Fruit fly (Drosophila melanogaster) whole organism, embryonic: ENCODE measurements around the gene CG10809.

ENCODE experiments used
- Bgb ChIP-seq: fragments of 200-800 bp; sonication (Bioruptor generic); IDR thresholded peaks from 2 replicates; pipeline ENCODE4 v1.3.6; 2022; ENCODE audit warnings: missing biosample characterization, missing genetic modification characterization; ENCODE audit not compliant: partially characterized antibody
- CG10462 ChIP-seq: fragments of 200-800 bp; sonication (Bioruptor generic); optimal IDR thresholded peaks from 2 replicates; lab custom pipeline; 2016; ENCODE audit warnings: missing biosample characterization, missing genetic modification characterization
- CG10543 ChIP-seq: fragments of 200-800 bp; sonication (Bioruptor generic); optimal IDR thresholded peaks from 3 replicates; lab custom pipeline; 2017; ENCODE audit warnings: missing biosample characterization, mild to moderate bottlenecking, missing genetic modification characterization, moderate library complexity
- CG12104 ChIP-seq: fragments of 200-800 bp; sonication (Bioruptor generic); optimal IDR thresholded peaks from 3 replicates; lab custom pipeline; 2016; ENCODE audit warnings: missing biosample characterization, missing genetic modification characterization
- CG13424 ChIP-seq: fragments of 200-800 bp; sonication (Bioruptor generic); optimal IDR thresholded peaks from 2 replicates; lab custom pipeline; 2019; ENCODE audit warnings: missing biosample characterization, mild to moderate bottlenecking, missing genetic modification characterization, moderate library complexity
- CG13775 ChIP-seq: fragments of 200-800 bp; sonication (Bioruptor generic); optimal IDR thresholded peaks from 3 replicates; lab custom pipeline; 2017; ENCODE audit warnings: missing biosample characterization, mild to moderate bottlenecking, missing genetic modification characterization
- CG14710 ChIP-seq: fragments of 200-800 bp; sonication (Bioruptor generic); optimal IDR thresholded peaks from 3 replicates; lab custom pipeline; 2019; ENCODE audit warnings: missing biosample characterization, mild to moderate bottlenecking, missing genetic modification characterization, moderate library complexity
- CG14965 ChIP-seq: fragments of 200-800 bp; sonication (Bioruptor generic); optimal IDR thresholded peaks from 2 replicates; lab custom pipeline; 2016; ENCODE audit warnings: missing biosample characterization, missing genetic modification characterization, borderline replicate concordance
- CG17829 ChIP-seq: fragments of 200-800 bp; optimal IDR thresholded peaks from 2 replicates; lab custom pipeline; 2019; ENCODE audit warnings: missing biosample characterization, mild to moderate bottlenecking, missing genetic modification characterization, moderate library complexity
- CG30020 ChIP-seq: fragments of 200-800 bp; optimal IDR thresholded peaks from 2 replicates; lab custom pipeline; 2019; ENCODE audit warnings: missing biosample characterization, mild to moderate bottlenecking, missing genetic modification characterization, moderate library complexity
- CG31441 ChIP-seq: fragments of 200-800 bp; sonication (Bioruptor generic); IDR thresholded peaks from 2 replicates; pipeline ENCODE4 v1.3.6; 2022; ENCODE audit warnings: missing biosample characterization, missing genetic modification characterization
- CG34224 ChIP-seq: fragments of 200-800 bp; sonication (Bioruptor generic); IDR thresholded peaks from 3 replicates; pipeline ENCODE4 v1.3.6; 2022; ENCODE audit warnings: missing biosample characterization, missing genetic modification characterization; ENCODE audit not compliant: partially characterized antibody
- CG3995 ChIP-seq: fragments of 200-800 bp; sonication (Bioruptor generic); optimal IDR thresholded peaks from 3 replicates; lab custom pipeline; 2016; ENCODE audit warnings: missing biosample characterization, missing genetic modification characterization
- CG4424 ChIP-seq: fragments of 200-800 bp; sonication (Bioruptor generic); optimal IDR thresholded peaks from 3 replicates; lab custom pipeline; 2016; ENCODE audit warnings: missing biosample characterization, missing genetic modification characterization
- CG7786 ChIP-seq: fragments of 200-800 bp; sonication (Bioruptor generic); optimal IDR thresholded peaks from 2 replicates; lab custom pipeline; 2016; ENCODE audit warnings: missing biosample characterization, missing genetic modification characterization
- Chrac-16 ChIP-seq: fragments of 200-800 bp; sonication (Bioruptor generic); optimal IDR thresholded peaks from 3 replicates; lab custom pipeline; 2016; ENCODE audit warnings: missing biosample characterization, missing genetic modification characterization
- CrebB ChIP-seq: fragments of 200-800 bp; sonication (Bioruptor generic); optimal IDR thresholded peaks from 3 replicates; lab custom pipeline; 2018; ENCODE audit warnings: missing biosample characterization, mild to moderate bottlenecking, missing genetic modification characterization
- Dad ChIP-seq: fragments of 200-800 bp; sonication (Bioruptor generic); optimal IDR thresholded peaks from 3 replicates; lab custom pipeline; 2016; ENCODE audit warnings: missing biosample characterization, missing genetic modification characterization
- Dref ChIP-seq: fragments of 200-800 bp; sonication (Bioruptor generic); IDR thresholded peaks from 2 replicates; pipeline ENCODE4 v1.3.6; 2022; ENCODE audit warnings: missing biosample characterization, missing genetic modification characterization
- E2f2 ChIP-seq: fragments of 200-800 bp; sonication (Bioruptor generic); IDR thresholded peaks from 2 replicates; pipeline ENCODE4 v1.3.6; 2022; ENCODE audit warnings: missing biosample characterization, missing genetic modification characterization
- Ets65A ChIP-seq: fragments of 200-800 bp; sonication (Bioruptor generic); peaks from one replicate; lab custom pipeline; 2016; ENCODE audit warnings: missing biosample characterization, missing genetic modification characterization
- H2.0 ChIP-seq: fragments of 200-800 bp; sonication (Bioruptor generic); IDR thresholded peaks from 2 replicates; pipeline ENCODE4 v1.3.6; 2022; ENCODE audit warnings: missing biosample characterization, missing genetic modification characterization
- HLH4C ChIP-seq: fragments of 200-800 bp; sonication (Bioruptor generic); IDR thresholded peaks from 3 replicates; pipeline ENCODE4 v1.3.6; 2022; ENCODE audit warnings: missing biosample characterization, missing genetic modification characterization; ENCODE audit not compliant: partially characterized antibody
- Jarid2 ChIP-seq: fragments of 200-800 bp; sonication (Bioruptor generic); optimal IDR thresholded peaks from 3 replicates; lab custom pipeline; 2017; ENCODE audit warnings: mild to moderate bottlenecking, missing biosample characterization, missing genetic modification reagents, missing genetic modification characterization
- Max ChIP-seq: fragments of 200-800 bp; sonication (Bioruptor generic); optimal IDR thresholded peaks from 2 replicates; lab custom pipeline; 2016; ENCODE audit warnings: missing biosample characterization, mild to moderate bottlenecking, missing genetic modification characterization
- Mes4 ChIP-seq: fragments of 200-800 bp; sonication (Bioruptor generic); optimal IDR thresholded peaks from 2 replicates; lab custom pipeline; 2016; ENCODE audit warnings: missing biosample characterization, missing genetic modification characterization
- Nf-YC ChIP-seq: fragments of 200-800 bp; optimal IDR thresholded peaks from 3 replicates; lab custom pipeline; 2019; ENCODE audit warnings: missing biosample characterization, mild to moderate bottlenecking, missing genetic modification characterization, moderate library complexity
- Spps ChIP-seq: fragments of 200-800 bp; sonication (Bioruptor generic); optimal IDR thresholded peaks from 2 replicates; lab custom pipeline; 2018; ENCODE audit warnings: missing biosample characterization, mild to moderate bottlenecking, missing genetic modification characterization
- Trl ChIP-seq, 3 experiments: fragments of >200 bp in 2 of 3; fragments of 200-800 bp in 1 of 3; sonication (Bioruptor generic) in 1 of 3; optimal IDR thresholded peaks; 2 replicates in 1 of 3; 3 replicates in 2 of 3; lab custom pipeline; 2016 to 2017; ENCODE audit warnings: missing biosample characterization in 1 of 3, missing genetic modification characterization in 1 of 3
- Xbp1 ChIP-seq: fragments of 200-800 bp; sonication (Bioruptor generic); optimal IDR thresholded peaks from 3 replicates; lab custom pipeline; 2016; ENCODE audit warnings: missing biosample characterization, mild to moderate bottlenecking, missing genetic modification characterization
- ac ChIP-seq: fragments of 200-800 bp; sonication (Bioruptor generic); optimal IDR thresholded peaks from 3 replicates; lab custom pipeline; 2017; ENCODE audit warnings: missing biosample characterization, mild to moderate bottlenecking, missing genetic modification characterization
- amos ChIP-seq: fragments of 200-800 bp; sonication (Bioruptor generic); IDR thresholded peaks from 2 replicates; pipeline ENCODE4 v1.3.6; 2022; ENCODE audit warnings: missing biosample characterization, missing genetic modification characterization; ENCODE audit not compliant: partially characterized antibody
- ara ChIP-seq: fragments of 200-800 bp; sonication (Bioruptor generic); IDR thresholded peaks from 2 replicates; pipeline ENCODE4 v1.3.6; 2022; ENCODE audit warnings: missing biosample characterization, missing genetic modification characterization
- caup ChIP-seq: fragments of 200-800 bp; sonication (Bioruptor generic); optimal IDR thresholded peaks from 3 replicates; lab custom pipeline; 2017; ENCODE audit warnings: missing biosample characterization, mild to moderate bottlenecking, missing genetic modification characterization, moderate library complexity; ENCODE audit not compliant: severe bottlenecking
- dpn ChIP-seq, 2 experiments: fragments of 200-800 bp; sonication (Bioruptor generic); optimal IDR thresholded peaks; 3 replicates each; lab custom pipeline; 2016; ENCODE audit warnings: missing biosample characterization in 2 of 2, missing genetic modification characterization in 2 of 2
- dysf ChIP-seq: fragments of 200-800 bp; sonication (Bioruptor generic); IDR thresholded peaks from 3 replicates; pipeline ENCODE4 v1.3.6; 2022; ENCODE audit warnings: missing biosample characterization, missing genetic modification characterization
- ewg ChIP-seq: fragments of 200-800 bp; sonication (Bioruptor generic); optimal IDR thresholded peaks from 3 replicates; lab custom pipeline; 2017; ENCODE audit warnings: mild to moderate bottlenecking, missing biosample characterization, missing genetic modification reagents, missing genetic modification characterization
- fu2 ChIP-seq: fragments of 200-800 bp; sonication (Bioruptor generic); optimal IDR thresholded peaks from 2 replicates; lab custom pipeline; 2016; ENCODE audit warnings: missing biosample characterization, missing genetic modification characterization
- gce ChIP-seq: fragments of 200-800 bp; sonication (Bioruptor generic); IDR thresholded peaks from 3 replicates; pipeline ENCODE4 v1.3.6; 2022; ENCODE audit warnings: missing biosample characterization, missing genetic modification characterization
- gro ChIP-seq: fragments of 200-800 bp; sonication (Bioruptor generic); optimal IDR thresholded peaks from 2 replicates; lab custom pipeline; 2016; ENCODE audit warnings: missing biosample characterization, missing genetic modification characterization
- gsb-n ChIP-seq: fragments of 200-800 bp; sonication (Bioruptor generic); optimal IDR thresholded peaks from 3 replicates; lab custom pipeline; 2018; ENCODE audit warnings: missing biosample characterization, mild to moderate bottlenecking, missing genetic modification characterization
- ham ChIP-seq: fragments of 200-800 bp; sonication (Bioruptor generic); IDR thresholded peaks from 2 replicates; pipeline ENCODE4 v1.3.6; 2022; ENCODE audit warnings: missing biosample characterization, missing genetic modification characterization
- jumu ChIP-seq: fragments of 200-800 bp; sonication (Bioruptor generic); optimal IDR thresholded peaks from 3 replicates; lab custom pipeline; 2016; ENCODE audit warnings: missing biosample characterization, missing genetic modification characterization
- lola ChIP-seq, 3 experiments: fragments of >200 bp in 2 of 3; fragments of 200-800 bp in 1 of 3; sonication (Bioruptor generic) in 1 of 3; optimal IDR thresholded peaks; 2 replicates each; lab custom pipeline; 2017 to 2019; ENCODE audit warnings: missing biosample characterization in 3 of 3, missing genetic modification characterization in 3 of 3, mild to moderate bottlenecking in 1 of 3, moderate library complexity in 1 of 3
- mld ChIP-seq: fragments of 200-800 bp; sonication (Bioruptor generic); IDR thresholded peaks from 3 replicates; pipeline ENCODE4 v1.3.6; 2022; ENCODE audit warnings: missing biosample characterization, missing genetic modification characterization; ENCODE audit not compliant: partially characterized antibody
- odd ChIP-seq: fragments of 200-800 bp; sonication (Bioruptor generic); optimal IDR thresholded peaks from 2 replicates; lab custom pipeline; 2017; ENCODE audit warnings: missing biosample characterization, mild to moderate bottlenecking, missing genetic modification characterization
- sug ChIP-seq: fragments of 200-800 bp; optimal IDR thresholded peaks from 2 replicates; lab custom pipeline; 2019; ENCODE audit warnings: missing biosample characterization, mild to moderate bottlenecking, missing genetic modification characterization, moderate library complexity
- tgo ChIP-seq: fragments of 200-800 bp; sonication (Bioruptor generic); IDR thresholded peaks from 3 replicates; pipeline ENCODE4 v1.3.6; 2022; ENCODE audit warnings: missing biosample characterization, missing genetic modification characterization
- trem ChIP-seq: fragments of 200-800 bp; optimal IDR thresholded peaks from 3 replicates; lab custom pipeline; 2019; ENCODE audit warnings: missing biosample characterization, mild to moderate bottlenecking, missing genetic modification characterization, moderate library complexity
- trh ChIP-seq: fragments of 200-800 bp; sonication (Bioruptor generic); optimal IDR thresholded peaks from 2 replicates; lab custom pipeline; 2016; ENCODE audit warnings: missing biosample characterization, missing genetic modification characterization

CG10809 gene

dm6 chr3L:9859624-9860023, at the start of gene CG10809:
TSS of gene CG10809 (minus strand) at chr3L:9859889.
- TF ChIP-seq CrebB (tag; lab: Kevin White, UChicago) (no peak), Nf-YC (peak; percentile 50), CG12104 (GFP tag; lab: Kevin White, UChicago) (peak; percentile 14), gce (GFP tag; lab: Robert Waterston, UW) (no peak), CG14710 (tag; lab: Kevin White, UChicago) (peak; percentile 79), Jarid2 (GFP tag; lab: Kevin White, UChicago) (no peak), E2f2 (GFP tag; lab: Robert Waterston, UW) (peak; percentile 59), CG13424 (tag; lab: Kevin White, UChicago) (peak; percentile 16), CG13775 (GFP tag; lab: Kevin White, UChicago) (peak; percentile 19), fu2 (GFP tag; lab: Kevin White, UChicago) (peak; percentile 7), Chrac-16 (GFP tag; lab: Kevin White, UChicago) (peak; percentile 21), ham (GFP tag; lab: Robert Waterston, UW) (no peak), CG3995 (peak; percentile 43), Max (GFP tag; lab: Kevin White, UChicago) (peak; percentile 44), lola (GFP tag; optimal IDR thresholded peaks at IDR 0.05; lab: Kevin White, UChicago) (peak in 1 of 3 experiments; percentile 36), trem (tag; lab: Kevin White, UChicago) (peak; percentile 80), CG30020 (tag; lab: Kevin White, UChicago) (peak; percentile 80), caup (GFP tag; lab: Kevin White, UChicago) (peak; percentile 27), Ets65A (GFP tag; lab: Kevin White, UChicago) (peak; percentile 91), Spps (tag; lab: Kevin White, UChicago) (no peak), dysf (GFP tag; lab: Robert Waterston, UW) (no peak), ara (no peak), ewg (GFP tag; lab: Kevin White, UChicago) (peak; percentile 27), trh (GFP tag; lab: Kevin White, UChicago) (peak; percentile 38), Xbp1 (GFP tag; lab: Kevin White, UChicago) (peak; percentile 39), sug (peak; percentile 46), mld (peak; percentile 68), amos (peak; percentile 96), CG17829 (tag; lab: Kevin White, UChicago) (peak; percentile 42), CG4424 (GFP tag; lab: Kevin White, UChicago) (peak; percentile 45), CG34224 (GFP tag; lab: Robert Waterston, UW) (peak; percentile 92), CG31441 (GFP tag; lab: Robert Waterston, UW) (0 out of 2 replicates have a peak, but pooled peaks have one; percentile 13), gro (GFP tag; lab: Kevin White, UChicago) (peak; percentile 38), CG10543 (GFP tag; lab: Kevin White, UChicago) (no peak), CG10462 (GFP tag; lab: Kevin White, UChicago) (no peak), CG7786 (GFP tag; lab: Kevin White, UChicago) (peak; percentile 5), gsb-n (tag; lab: Kevin White, UChicago) (no peak), CG14965 (no peak), Dref (GFP tag; lab: Robert Waterston, UW) (peak; percentile 91), Mes4 (GFP tag; lab: Kevin White, UChicago) (peak; percentile 6), H2.0 (GFP tag; lab: Robert Waterston, UW) (no peak), jumu (GFP tag; lab: Kevin White, UChicago) (peak; percentile 15), odd (GFP tag; lab: Kevin White, UChicago) (no peak), Bgb (GFP tag; lab: Robert Waterston, UW) (peak; percentile 93), Dad (no peak), HLH4C (GFP tag; lab: Robert Waterston, UW) (peak; percentile 89), dpn (GFP tag; optimal IDR thresholded peaks at IDR 0.05; lab: Kevin White, UChicago) (peak in 1 of 2 experiments; percentile 44), tgo (GFP tag; lab: Robert Waterston, UW) (no peak), Trl (optimal IDR thresholded peaks at IDR 0.05; lab: Kevin White, UChicago) (no peak), Trl (GFP tag; optimal IDR thresholded peaks at IDR 0.05; lab: Kevin White, UChicago) (peak; percentile 22), ac (no peak)
